Worm (Caenorhabditis elegans) whole organism, L1 larva: ENCODE results near the gene chil-24.

Source experiments
- aha-1 ChIP-seq: fragments of 150-350 bp; optimal IDR thresholded peaks from 2 replicates; lab custom pipeline; 2014; ENCODE audit warnings: missing biosample characterization, missing genetic modification characterization
- ceh-63 ChIP-seq: fragments of 200-800 bp; sonication (Bioruptor generic); optimal IDR thresholded peaks from 2 replicates; lab custom pipeline; 2018; ENCODE audit warnings: mild to moderate bottlenecking, missing genetic modification characterization, missing compliant biosample characterization
- dpl-1 ChIP-seq, 3 experiments: fragments of 150-350 bp in 2 of 3; sonication (generic microtip) in 1 of 3; optimal IDR thresholded peaks; 2 replicates each; lab custom pipeline; 2014 to 2017; ENCODE audit warnings: missing biosample characterization in 3 of 3, missing genetic modification characterization in 3 of 3, missing genetic modification reagents in 3 of 3
- fos-1 ChIP-seq: fragments of 150-350 bp; optimal IDR thresholded peaks from 2 replicates; lab custom pipeline; 2014; ENCODE audit warnings: missing biosample characterization, missing genetic modification characterization
- hpl-2 ChIP-seq: fragments of 150-350 bp; optimal IDR thresholded peaks from 2 replicates; lab custom pipeline; 2014; ENCODE audit warnings: missing biosample characterization, missing genetic modification reagents, missing genetic modification characterization
- irx-1 ChIP-seq: sonication (generic microtip); optimal IDR thresholded peaks from 2 replicates; lab custom pipeline; 2016; ENCODE audit warnings: missing genetic modification characterization, missing compliant biosample characterization
- mdl-1 ChIP-seq, 2 experiments: fragments of 150-350 bp; optimal IDR thresholded peaks; 2 replicates each; lab custom pipeline; 2014 to 2017; ENCODE audit warnings: missing biosample characterization in 2 of 2, missing genetic modification characterization in 2 of 2, inconsistent platforms in 1 of 2
- nhr-90 ChIP-seq: sonication (generic microtip); optimal IDR thresholded peaks from 2 replicates; lab custom pipeline; 2016; ENCODE audit warnings: mild to moderate bottlenecking, missing genetic modification characterization, missing compliant biosample characterization; ENCODE audit not compliant: poor library complexity
- pax-3 ChIP-seq: fragments of 200-800 bp; sonication (Bioruptor generic); optimal IDR thresholded peaks from 2 replicates; lab custom pipeline; 2018; ENCODE audit warnings: mild to moderate bottlenecking, missing genetic modification characterization, moderate library complexity, missing compliant biosample characterization
- unc-62 ChIP-seq: fragments of 150-350 bp; optimal IDR thresholded peaks from 2 replicates; lab custom pipeline; 2014; ENCODE audit warnings: missing biosample characterization, missing genetic modification reagents, missing genetic modification characterization
- xbp-1 ChIP-seq: sonication (generic microtip); optimal IDR thresholded peaks from 2 replicates; lab custom pipeline; 2016; ENCODE audit warnings: missing genetic modification characterization, missing compliant biosample characterization
- zag-1 ChIP-seq: fragments of 150-350 bp; optimal IDR thresholded peaks from 2 replicates; lab custom pipeline; 2014; ENCODE audit warnings: missing biosample characterization, missing genetic modification characterization
- ztf-11 ChIP-seq, 2 experiments: sonication (generic microtip); optimal IDR thresholded peaks; 2 replicates each; lab custom pipeline; 2016 to 2017; ENCODE audit warnings: missing genetic modification characterization in 2 of 2, missing biosample characterization in 1 of 2, missing compliant biosample characterization in 1 of 2

ce11 chrII:3110099-3110498 is 18.9 kb upstream of the chil-24 start:
- TF ChIP-seq fos-1 = no peak
- TF ChIP-seq zag-1 (tag; lab: Kevin White, UChicago) = no peak
- no peak for TF ChIP-seq xbp-1 (tag; lab: Kevin White, UChicago)
- no peak for TF ChIP-seq unc-62 (GFP tag; lab: Kevin White, UChicago)
- TF ChIP-seq hpl-2 = no peak
- TF ChIP-seq ztf-11 (tag; optimal IDR thresholded peaks at IDR 0.05; lab: Kevin White, UChicago) = no peak
- no peak for TF ChIP-seq mdl-1 (tag; optimal IDR thresholded peaks at IDR 0.05; lab: Kevin White, UChicago)
- TF ChIP-seq aha-1 (tag; lab: Kevin White, UChicago) = no peak
- no peak for TF ChIP-seq ceh-63
- TF ChIP-seq nhr-90 (tag; lab: Kevin White, UChicago) = no peak
- TF ChIP-seq dpl-1 (GFP tag; optimal IDR thresholded peaks at IDR 0.05; lab: Kevin White, UChicago) = no peak
- TF ChIP-seq pax-3 (tag; lab: Kevin White, UChicago) = no peak
- TF ChIP-seq irx-1 = no peak
